Fruit fly (Drosophila melanogaster): ENCODE data around the gene Syp.
A peak's percentile ranks its signal among the peaks of the same experiment; 100 is the strongest.

The Syp gene

DNA sequence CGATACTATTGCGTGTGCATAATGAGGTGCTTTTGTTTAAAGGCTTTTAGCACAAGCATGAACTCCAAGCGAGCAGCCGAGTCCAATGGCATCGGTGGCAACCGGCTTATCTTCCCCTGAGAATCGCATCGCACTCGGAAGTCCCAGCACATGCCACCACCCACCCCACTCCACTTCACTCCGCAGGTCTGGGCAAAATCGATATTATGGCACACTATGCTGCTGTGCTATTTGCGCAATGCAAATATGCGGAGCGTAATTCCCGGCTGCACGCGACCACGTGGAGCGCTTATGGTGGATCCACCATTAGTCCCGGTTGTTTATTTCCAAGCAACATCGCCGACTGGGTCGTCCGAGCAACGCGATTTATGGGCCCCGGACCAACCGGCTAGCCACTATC is 61.7 kb downstream of the Syp start:
- TF ChIP-seq noc (tag; optimal IDR thresholded peaks at IDR 0.05), result no peak

DNA sequence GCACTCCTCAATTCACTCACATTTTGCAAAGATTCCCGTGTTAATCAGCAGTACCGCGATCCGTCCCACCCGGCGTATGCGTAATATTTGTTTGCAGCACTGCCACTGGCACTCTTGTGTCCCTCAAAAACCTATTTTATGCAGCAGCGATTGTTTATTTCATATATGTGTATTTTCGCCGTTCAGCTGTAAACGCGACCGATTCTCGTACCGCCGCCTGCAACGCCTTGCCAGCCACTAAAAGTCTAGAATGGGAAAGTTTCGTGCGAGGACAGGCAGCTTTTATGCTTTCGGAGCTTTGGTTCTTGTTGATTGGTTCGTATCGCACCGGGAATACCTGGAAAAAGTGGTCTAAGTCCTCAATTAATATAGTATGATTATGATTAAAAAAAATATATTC is 62.2 kb downstream of the Syp start, which contains the start of gene CG17270:
Gene CG17270 (minus strand): TSS at position 241 of the 400 bp plus-strand sequence.
- no peak for TF ChIP-seq noc (tag; optimal IDR thresholded peaks at IDR 0.05)

DNA sequence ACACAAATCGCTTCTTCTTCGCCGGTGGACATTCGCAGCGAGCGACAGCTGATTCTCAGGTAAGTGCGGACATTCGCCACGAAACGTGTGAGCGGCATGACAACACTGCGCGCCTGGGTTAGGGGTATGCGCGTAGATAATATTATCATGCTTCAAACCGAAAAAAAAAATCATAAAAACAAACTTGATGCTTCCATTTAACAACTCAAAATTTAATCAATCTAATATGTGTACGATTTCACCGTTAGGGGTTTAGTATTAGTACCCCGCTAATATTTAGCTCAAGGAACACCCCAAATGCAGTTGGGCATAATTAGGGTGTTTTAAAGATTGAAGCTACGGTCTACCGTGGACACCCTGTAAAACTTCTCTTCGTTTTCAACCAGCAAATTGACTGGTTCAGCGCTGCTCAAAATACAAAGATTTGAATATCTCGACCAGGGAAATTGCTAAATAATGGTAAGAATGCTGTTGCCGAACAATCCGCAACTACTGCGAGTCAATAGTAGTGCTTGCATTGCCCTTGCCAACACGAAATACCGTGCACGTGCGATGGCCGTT is 65.4 kb downstream of the Syp start, which contains the start of the genes CG17271 and RpS20:
Gene CG17271 (minus strand): TSS at position 34 of the 561 bp plus-strand sequence.
Gene RpS20 (plus strand): TSS at position 367 of the 561 bp plus-strand sequence.
- peak; percentile 77 for TF ChIP-seq noc (tag; optimal IDR thresholded peaks at IDR 0.05)

DNA sequence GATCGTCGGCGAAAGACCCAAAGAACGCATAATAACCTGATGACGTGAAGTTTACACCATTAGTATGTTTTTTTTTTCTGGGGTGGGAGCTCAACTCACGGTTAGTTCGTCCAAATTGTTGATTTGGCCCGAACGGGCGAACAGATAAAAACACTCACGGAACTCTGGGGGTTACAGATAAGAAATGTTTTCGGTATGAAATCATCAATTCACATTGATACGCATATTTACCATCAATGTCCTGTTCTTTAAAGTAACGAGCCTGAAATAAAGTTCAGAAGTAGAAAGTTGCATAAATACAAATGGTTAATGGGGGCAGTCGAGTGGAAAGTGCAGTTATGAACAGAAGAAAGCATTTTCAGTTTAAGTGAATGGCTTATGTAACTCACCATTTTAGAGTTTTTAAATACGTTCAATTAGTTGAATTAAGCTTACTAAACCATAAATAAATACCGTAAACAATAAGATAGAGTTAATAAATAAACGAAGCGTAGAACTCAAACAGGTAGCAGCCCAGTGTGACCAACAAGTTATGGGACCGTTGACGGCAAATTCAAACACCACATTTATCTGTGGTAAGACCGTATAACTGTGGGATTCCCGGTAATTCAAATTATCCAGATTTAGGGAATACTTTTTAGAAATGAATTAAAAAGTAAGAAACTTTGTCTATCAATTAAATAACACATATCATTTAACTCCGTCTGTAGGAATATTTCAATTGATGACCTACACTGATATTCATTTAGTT is 67.3 kb downstream of the Syp start, which contains the start of gene CG17272:
Gene CG17272 (minus strand): TSS at position 536 of the 751 bp plus-strand sequence.
- no peak for TF ChIP-seq noc (tag; optimal IDR thresholded peaks at IDR 0.05)

DNA sequence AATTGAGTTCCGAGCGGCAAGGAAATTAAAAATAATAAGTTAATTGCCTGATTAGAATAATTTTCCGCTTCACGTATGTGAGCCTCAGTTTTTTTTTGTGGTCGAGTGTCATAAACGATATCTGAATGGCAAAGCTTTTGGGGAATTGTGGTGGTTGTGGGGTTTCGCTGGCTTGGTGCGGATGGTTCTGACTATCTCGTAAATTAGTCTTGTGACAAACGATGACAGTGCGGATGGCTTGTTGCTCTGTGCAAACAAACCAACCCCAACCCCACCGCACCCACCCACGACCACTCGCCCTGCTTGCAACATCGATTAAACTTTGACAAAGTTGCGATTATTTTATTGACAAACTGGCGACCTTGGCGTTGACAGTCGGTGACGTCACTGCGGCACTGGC is 70.4 kb downstream of the Syp start:
- TF ChIP-seq noc (tag; optimal IDR thresholded peaks at IDR 0.05), result no peak

DNA sequence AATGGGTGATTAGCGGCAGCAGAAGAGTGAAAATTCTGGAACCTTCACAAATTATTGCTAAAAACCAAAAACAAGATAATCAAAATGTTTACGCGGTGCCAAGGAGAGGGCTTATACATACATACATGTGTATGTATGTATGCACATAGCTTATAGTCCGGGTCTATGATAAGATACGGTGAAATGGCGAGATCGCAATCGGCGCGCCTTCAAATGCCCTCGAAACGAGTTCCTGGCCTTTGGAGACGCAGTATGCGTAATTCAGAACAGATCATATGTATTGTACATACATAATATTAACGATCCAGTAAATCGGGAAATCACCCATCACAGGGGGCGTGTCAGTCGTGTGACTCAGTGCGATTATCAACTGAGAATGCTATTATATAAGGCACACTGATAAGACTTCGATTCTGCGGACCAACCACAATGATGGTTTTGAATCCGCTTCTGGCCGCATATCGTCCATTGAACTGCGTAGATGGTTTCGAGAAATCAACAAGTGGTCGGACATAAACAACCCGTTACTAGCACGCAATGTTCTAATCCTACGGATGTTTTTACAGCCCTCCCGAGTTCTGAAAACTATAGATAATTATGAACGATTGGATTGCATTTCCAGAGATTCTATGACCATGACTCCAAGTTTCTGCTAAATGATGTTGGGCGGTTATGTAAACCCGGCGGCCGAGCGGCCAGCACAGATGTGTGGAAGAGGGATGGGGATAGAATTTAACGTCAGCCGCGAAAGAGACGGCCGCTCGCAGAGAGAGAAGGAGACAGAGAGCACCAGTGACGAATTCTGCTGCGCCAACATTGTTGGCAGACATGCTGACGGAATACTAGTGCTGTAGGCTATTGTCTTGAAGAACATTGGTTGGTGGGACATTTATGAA is 72.2 kb downstream of the Syp start:
- peak; percentile 70 for TF ChIP-seq noc (tag; optimal IDR thresholded peaks at IDR 0.05)

DNA sequence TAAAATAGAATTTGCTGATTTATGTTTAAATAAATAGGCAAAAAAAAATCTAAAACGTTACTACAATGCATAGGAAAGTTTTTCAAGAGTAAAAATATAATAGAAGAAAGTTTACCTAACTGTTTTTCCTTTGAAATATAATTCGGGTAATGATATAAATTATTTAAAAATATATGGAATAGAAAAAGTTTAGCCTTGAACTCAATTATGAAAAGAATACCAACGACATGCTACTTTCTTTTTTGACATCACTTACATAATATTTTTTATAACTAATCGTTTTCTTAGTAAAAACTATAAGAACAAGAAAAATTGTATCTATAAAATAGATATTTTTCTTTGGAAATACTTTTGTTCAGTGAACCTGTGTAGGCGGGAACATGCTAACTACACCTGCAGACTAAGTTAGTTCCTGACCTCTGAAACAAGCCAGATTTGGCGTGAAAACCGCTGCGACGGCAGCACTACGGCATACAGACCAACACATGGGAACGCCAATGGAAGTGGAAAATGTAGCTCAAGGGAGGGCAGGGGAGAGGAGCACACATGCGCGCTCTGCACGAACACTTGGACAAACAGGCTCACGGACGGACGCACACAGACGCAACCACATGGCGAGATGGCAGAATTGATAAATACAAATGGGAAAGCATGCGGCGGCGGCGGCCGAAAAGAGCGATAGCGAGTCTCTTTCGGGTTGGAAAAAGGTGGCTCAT is 73.0 kb downstream of the Syp start:
- no peak for TF ChIP-seq noc (tag; optimal IDR thresholded peaks at IDR 0.05)

DNA sequence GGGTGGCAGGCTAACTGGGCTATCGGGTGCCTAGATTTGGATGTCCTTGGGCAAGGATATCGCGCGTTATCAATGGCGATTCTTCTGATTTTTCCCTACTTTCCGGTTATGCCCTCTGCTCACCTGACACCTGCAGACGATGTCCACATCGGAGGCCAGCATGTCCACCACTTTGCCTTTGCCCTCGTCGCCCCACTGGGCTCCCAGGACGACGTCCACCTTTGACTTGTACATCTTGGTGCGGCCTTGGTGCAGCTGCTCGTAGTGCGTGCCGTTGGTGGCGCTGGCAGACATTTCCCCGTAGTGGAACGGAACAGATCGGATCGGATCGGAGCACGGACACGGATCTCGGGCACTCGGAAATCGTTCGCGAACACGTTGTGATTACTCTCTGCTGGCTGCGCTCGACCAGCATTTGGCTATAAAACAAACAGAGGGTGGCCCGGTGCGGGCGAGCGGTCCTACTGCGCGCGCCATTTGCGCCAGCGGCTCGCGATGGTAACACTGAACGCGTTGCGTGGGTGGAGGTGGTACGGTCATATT is 73.7 kb downstream of the Syp start, which contains the start of gene Adss:
Gene Adss (minus strand): TSS at position 428 of the 543 bp plus-strand sequence.
- peak; percentile 45 for TF ChIP-seq noc (tag; optimal IDR thresholded peaks at IDR 0.05)

DNA sequence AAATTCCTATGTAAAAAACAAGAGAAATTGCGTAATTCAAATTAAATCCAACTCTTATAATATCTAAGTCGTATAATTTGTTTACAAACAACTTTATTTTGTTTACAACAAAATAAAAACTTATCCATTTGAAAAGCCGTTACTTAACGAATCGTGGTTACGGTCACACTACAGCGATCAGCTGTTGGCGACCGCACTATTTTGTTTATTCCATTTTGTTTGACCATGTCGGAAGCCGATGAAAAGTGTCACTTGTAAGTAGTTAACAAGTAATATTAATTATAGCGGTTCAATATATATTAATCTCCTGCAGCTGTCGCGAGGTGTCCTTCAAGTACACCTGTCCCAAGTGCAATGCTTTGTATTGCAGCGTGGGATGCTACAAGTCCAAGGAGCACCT is 74.4 kb downstream of the Syp start, which contains the start of gene CG31223:
Gene CG31223 (plus strand): TSS at position 165 of the 400 bp plus-strand sequence.
- TF ChIP-seq noc (tag; optimal IDR thresholded peaks at IDR 0.05), result no peak

DNA sequence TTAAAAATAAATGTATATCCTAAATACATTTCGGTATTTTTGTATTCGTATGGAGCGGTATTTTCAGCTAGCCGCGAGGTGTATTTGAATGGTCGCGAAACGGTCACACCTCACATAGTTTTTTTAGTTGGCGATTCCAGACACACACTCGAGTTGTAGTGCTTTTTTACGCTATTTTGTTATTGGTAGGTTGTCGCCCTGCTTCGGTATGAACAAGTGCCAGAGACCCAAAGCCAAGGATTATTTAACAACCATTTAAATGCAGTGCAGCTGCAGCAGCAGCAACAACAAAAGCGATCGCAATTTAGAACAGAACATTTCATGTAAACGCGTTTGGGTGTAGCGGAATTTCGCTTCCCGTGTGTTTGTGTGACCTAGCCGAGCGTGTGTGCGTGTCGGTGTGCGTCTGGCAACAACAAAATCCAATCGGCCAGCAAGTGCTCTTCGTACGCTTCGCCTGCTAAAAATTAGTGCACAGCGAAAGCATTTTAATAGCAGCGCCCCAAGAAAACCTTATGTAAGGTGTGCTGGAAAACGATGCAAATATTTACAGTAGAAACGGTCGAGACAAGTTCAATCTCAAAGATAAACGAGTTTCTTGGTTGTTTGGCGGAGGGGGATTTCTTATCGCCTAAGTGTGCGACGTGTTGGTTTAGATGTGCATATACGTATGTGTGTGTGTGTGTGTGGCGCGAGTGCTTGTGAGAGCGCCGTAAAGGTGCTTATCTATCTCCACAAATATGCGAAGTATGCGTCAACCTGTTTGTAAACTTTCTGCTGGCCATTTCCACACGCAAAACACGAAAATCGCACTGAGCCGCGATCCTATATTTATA is 76.4 kb downstream of the Syp start, which contains the start of gene Synd:
Gene Synd (plus strand): TSS at position 111 of the 836 bp plus-strand sequence.
- peak; percentile 62 for TF ChIP-seq noc (tag; optimal IDR thresholded peaks at IDR 0.05)

DNA sequence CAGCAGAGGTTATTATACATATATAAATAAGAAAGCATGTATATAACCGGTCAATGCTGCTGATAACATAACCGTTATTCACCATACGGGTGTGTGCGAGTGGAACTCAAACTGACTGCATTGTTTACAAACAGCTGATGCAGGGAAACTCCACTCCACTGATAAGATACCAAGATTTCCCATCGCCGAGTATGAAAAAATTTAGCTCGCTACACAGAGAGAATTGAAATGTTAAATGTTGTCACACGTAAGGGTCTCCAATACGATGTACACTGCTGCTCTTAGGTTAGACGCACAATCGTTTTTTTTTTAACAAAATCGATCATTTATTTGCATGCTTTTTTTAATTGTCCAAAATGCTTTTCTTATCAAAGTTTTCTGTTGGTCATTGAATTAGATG is 77.1 kb downstream of the Syp start:
- no peak for TF ChIP-seq noc (tag; optimal IDR thresholded peaks at IDR 0.05)

DNA sequence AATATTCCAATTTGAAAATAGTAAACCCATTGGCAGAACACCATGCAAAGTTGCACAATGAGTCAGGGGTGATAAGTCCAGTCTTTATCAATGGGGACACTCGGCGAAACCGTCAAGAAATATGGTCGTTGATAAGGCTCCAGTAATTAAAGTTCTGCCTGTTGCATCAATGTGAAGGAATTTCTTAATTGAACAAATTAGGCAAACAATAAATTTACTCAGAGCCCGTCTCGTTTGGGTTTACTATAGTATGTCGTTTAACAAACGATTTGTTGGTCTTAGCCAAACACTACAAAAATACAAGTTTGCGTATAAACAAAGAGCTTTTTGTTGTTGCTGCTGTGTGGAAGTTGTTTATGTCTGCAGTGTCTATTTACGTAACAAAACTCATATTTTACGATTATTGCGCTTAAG is 78.2 kb downstream of the Syp start:
- peak; percentile 16 for TF ChIP-seq noc (tag; optimal IDR thresholded peaks at IDR 0.05)

DNA sequence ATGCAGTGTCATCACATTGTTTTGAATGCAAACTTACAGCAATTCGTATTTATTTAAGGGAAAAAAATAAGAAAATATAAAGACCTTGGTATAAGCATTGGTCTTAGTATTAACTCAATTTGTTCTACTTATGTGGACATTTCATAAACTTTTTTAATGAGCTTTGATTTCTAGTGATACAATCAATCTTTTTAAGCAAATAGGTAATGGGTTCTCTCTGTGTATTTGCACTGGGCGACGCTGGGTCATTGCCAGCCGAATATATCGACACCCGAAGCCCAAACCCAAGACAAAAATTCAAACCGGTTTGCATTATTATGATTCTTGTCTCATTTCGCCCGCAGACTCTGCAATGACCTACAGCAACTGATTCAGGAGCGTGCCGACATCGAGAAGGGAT is 79.0 kb downstream of the Syp start:
- no peak for TF ChIP-seq noc (tag; optimal IDR thresholded peaks at IDR 0.05)

DNA sequence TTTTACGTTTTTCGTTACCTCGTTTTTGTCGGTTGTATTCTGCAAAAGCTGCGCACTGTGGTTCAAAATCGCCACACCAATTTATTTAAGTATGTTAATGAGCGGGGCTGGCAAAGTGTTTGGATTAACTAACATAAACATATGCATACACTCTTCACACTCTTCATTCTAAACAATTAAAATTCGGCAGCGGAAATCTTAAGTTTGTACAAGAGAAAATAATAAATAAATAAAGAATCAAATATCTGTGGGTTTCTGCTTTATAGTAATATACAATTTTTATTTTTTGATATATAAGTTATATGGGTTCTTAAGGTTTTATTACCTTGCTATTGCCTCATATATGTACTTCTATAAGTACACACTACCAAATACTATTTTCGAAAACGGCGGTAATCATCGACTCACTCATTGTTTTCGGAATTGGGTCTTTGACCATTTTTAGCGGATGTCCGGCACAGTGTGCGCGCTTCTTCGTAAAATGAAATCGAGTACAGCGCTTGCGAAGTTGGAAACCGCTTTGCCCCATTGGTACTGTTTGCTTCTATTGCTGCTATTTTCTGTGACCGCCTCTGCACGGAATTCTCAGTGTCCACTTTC is 79.8 kb downstream of the Syp start:
- TF ChIP-seq noc (tag; optimal IDR thresholded peaks at IDR 0.05), result no peak

Data from whole organism, larva.